Worm (Caenorhabditis elegans) whole organism, L4/young adult: ENCODE data around the gene sdz-26.

Source experiments
- dao-5 ChIP-seq: sonication (generic microtip); optimal IDR thresholded peaks from 2 replicates; lab custom pipeline; 2016; ENCODE audit warnings: missing genotype, missing genetic modification characterization, moderate library complexity, missing compliant biosample characterization
- him-1 ChIP-seq: sonication (generic microtip); optimal IDR thresholded peaks from 2 replicates; lab custom pipeline; 2016; ENCODE audit warnings: missing genotype, missing genetic modification reagents, missing genetic modification characterization, missing compliant biosample characterization

DNA sequence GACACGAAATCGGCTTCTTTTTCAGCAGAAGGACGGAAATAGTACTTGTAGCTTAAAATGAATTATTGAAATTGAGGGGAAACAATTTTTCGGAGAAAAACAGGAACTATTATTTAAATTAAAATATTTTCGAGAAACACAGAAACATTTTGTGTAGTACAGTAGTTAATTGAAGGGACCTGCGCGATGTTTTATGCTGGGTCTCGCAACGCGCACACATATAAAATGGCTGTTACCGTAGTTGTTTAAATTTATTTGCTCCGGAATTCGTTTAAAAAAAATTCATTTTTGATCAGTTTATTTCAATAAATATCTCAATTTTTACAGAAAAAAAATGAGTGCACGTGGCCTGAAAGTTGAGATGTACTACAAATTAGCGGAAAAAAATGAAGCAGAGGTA is 29.2 kb downstream of the sdz-26 start, which contains the start of gene dsb-2:
- TF ChIP-seq him-1 (tag; lab: Kevin White, UChicago): no peak
- TF ChIP-seq dao-5 (tag; lab: Kevin White, UChicago): no peak
